Fruit fly (Drosophila melanogaster): ENCODE data around the gene Gat.
A peak's percentile ranks its signal among the peaks of the same experiment; 100 is the strongest.

Gat gene

dm6 chr4:607498-607897, 22.0 kb upstream of the Gat start, which contains the start of gene onecut:
onecut (minus strand) TSS chr4:607649.
- TF ChIP-seq fd102C (GFP tag; optimal IDR thresholded peaks at IDR 0.05): no peak
- TF ChIP-seq gcm2 (GFP tag; optimal IDR thresholded peaks at IDR 0.05): no peak
- 0 out of 3 replicates have a peak, but pooled peaks have one; percentile 77 for TF ChIP-seq CG2199 (GFP tag; IDR thresholded peaks at IDR 0.05)
- TF ChIP-seq CG13894 (tag; optimal IDR thresholded peaks at IDR 0.05): peak; percentile 56
- TF ChIP-seq ase (GFP tag; IDR thresholded peaks at IDR 0.05): no peak
- peak; percentile 25 for TF ChIP-seq Myb (GFP tag; optimal IDR thresholded peaks at IDR 0.05)
- TF ChIP-seq CG32767 (GFP tag; IDR thresholded peaks at IDR 0.05): peak; percentile 15; the same call in 1 of the 2 replicates
- no peak for TF ChIP-seq Fer3 (tag; optimal IDR thresholded peaks at IDR 0.05)
- TF ChIP-seq pzg (GFP tag; optimal IDR thresholded peaks at IDR 0.05): peak; percentile 34
- peak; percentile 78 for TF ChIP-seq CG17802 (tag; optimal IDR thresholded peaks at IDR 0.05)
- no peak for TF ChIP-seq crc (GFP tag; optimal IDR thresholded peaks at IDR 0.05)
- TF ChIP-seq nerfin-1 (tag; optimal IDR thresholded peaks at IDR 0.05): peak; percentile 45
- no peak for TF ChIP-seq YL-1 (GFP tag; optimal IDR thresholded peaks at IDR 0.05)
- no peak for TF ChIP-seq CG17361 (GFP tag; IDR thresholded peaks at IDR 0.05)
- TF ChIP-seq CG10654 (GFP tag; optimal IDR thresholded peaks at IDR 0.05): no peak
- TF ChIP-seq HmgD (GFP tag; optimal IDR thresholded peaks at IDR 0.05): peak; percentile 10
- TF ChIP-seq Sox102F (GFP tag; optimal IDR thresholded peaks at IDR 0.05): no peak
- TF ChIP-seq CG8924 (tag; optimal IDR thresholded peaks at IDR 0.05): peak; percentile 6
- TF ChIP-seq CG11723 (GFP tag; optimal IDR thresholded peaks at IDR 0.05): peak; percentile 27
- TF ChIP-seq cg (GFP tag; optimal IDR thresholded peaks at IDR 0.05): no peak
- TF ChIP-seq pfk (GFP tag; optimal IDR thresholded peaks at IDR 0.05): peak; percentile 58
- no peak for TF ChIP-seq D19A (tag; optimal IDR thresholded peaks at IDR 0.05)
- TF ChIP-seq CG7372 (GFP tag; IDR thresholded peaks at IDR 0.05): no peak
- TF ChIP-seq CG10543 (GFP tag; optimal IDR thresholded peaks at IDR 0.05): no peak
- no peak for TF ChIP-seq otp (GFP tag; IDR thresholded peaks at IDR 0.05)
- TF ChIP-seq Lim3 (GFP tag; IDR thresholded peaks at IDR 0.05): no peak
- TF ChIP-seq CG4328 (GFP tag; optimal IDR thresholded peaks at IDR 0.05): no peak
- TF ChIP-seq CG15514 (GFP tag; optimal IDR thresholded peaks at IDR 0.05): no peak
- TF ChIP-seq ewg (GFP tag; optimal IDR thresholded peaks at IDR 0.05): peak; percentile 93
- peak; percentile 69 for TF ChIP-seq CG1603 (tag; optimal IDR thresholded peaks at IDR 0.05)
- TF ChIP-seq CG7357 (GFP tag; IDR thresholded peaks at IDR 0.05): peak; percentile 57; the same call in 1 of the 3 replicates
- TF ChIP-seq CG10462 (GFP tag; optimal IDR thresholded peaks at IDR 0.05): no peak
- no peak for TF ChIP-seq ERR (GFP tag; optimal IDR thresholded peaks at IDR 0.05)
- no peak for TF ChIP-seq CG10431 (GFP tag; optimal IDR thresholded peaks at IDR 0.05)
- TF ChIP-seq pros (GFP tag; optimal IDR thresholded peaks at IDR 0.05): peak; percentile 23
- no peak for TF ChIP-seq lola (GFP tag; optimal IDR thresholded peaks at IDR 0.05)
- TF ChIP-seq bbx (GFP tag; IDR thresholded peaks at IDR 0.05; ENCODE audit: partially characterized antibody): 0 out of 2 replicates have a peak, but pooled peaks have one; percentile 26
- TF ChIP-seq CG30020 (tag; optimal IDR thresholded peaks at IDR 0.05): peak; percentile 89
- no peak for TF ChIP-seq H15 (GFP tag; IDR thresholded peaks at IDR 0.05)
- no peak for TF ChIP-seq CG18011 (GFP tag; optimal IDR thresholded peaks at IDR 0.05)
- no peak for TF ChIP-seq grn (GFP tag; optimal IDR thresholded peaks at IDR 0.05)
- 0 out of 2 replicates have a peak, but pooled peaks have one; percentile 29 for TF ChIP-seq seq (GFP tag; IDR thresholded peaks at IDR 0.05)
- peak; percentile 6 for TF ChIP-seq CG12659 (GFP tag; optimal IDR thresholded peaks at IDR 0.05)

Measured in whole organism, embryonic.